Fruit fly (Drosophila melanogaster): ENCODE data around the gene Es2.

- TF ChIP-seq CG2678 (tag; optimal IDR thresholded peaks at IDR 0.05) (no peak), pzg (GFP tag; optimal IDR thresholded peaks at IDR 0.05) (no peak), CG7786 (GFP tag; optimal IDR thresholded peaks at IDR 0.05) (no peak), chif (GFP tag; optimal IDR thresholded peaks at IDR 0.05) (no peak), rib (GFP tag; IDR thresholded peaks at IDR 0.05) (no peak), br (optimal IDR thresholded peaks at IDR 0.05) (no peak), sim (GFP tag; IDR thresholded peaks at IDR 0.05) (no peak), peb (GFP tag; IDR thresholded peaks at IDR 0.05) (no peak), CG17359 (tag; optimal IDR thresholded peaks at IDR 0.05) (no peak)
Measured at dm6 chrX:8466729-8467215, 5.5 kb downstream of the Es2 start.
